Worm (Caenorhabditis elegans): ENCODE data around the gene cct-6.

DNA sequence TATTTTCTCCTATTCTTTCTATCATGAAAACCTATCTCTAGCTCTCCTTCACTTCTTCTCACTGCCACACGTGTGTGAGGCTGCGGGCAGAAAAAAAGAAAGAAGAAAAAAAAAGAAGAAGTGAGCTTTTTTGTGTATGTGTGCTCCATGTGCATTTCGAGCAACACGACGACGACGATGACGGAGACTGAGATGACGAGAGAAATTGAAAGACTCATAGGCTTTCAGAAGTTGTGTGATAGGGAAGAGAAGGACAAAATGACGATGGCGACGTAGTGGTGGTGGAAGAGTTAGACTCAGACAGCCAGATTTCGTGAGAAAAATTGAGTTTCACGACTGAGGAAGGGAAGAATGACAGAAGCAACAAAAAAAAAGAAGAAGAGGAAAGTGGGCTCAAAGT is 10.0 kb downstream of the cct-6 start:
- TF ChIP-seq ref-1 (GFP tag; conservative IDR thresholded peaks at IDR 0.05) (no peak), klf-2 (GFP tag; conservative IDR thresholded peaks at IDR 0.05) (no peak), T22C8.4 (GFP tag; IDR thresholded peaks at IDR 0.05) (no peak), tab-1 (GFP tag; IDR thresholded peaks at IDR 0.05) (no peak)
